Worm (Caenorhabditis elegans) whole organism, young adult: ENCODE results near the gene pro-3.
A peak's percentile ranks its signal among the peaks of the same experiment; 100 is the strongest.

ENCODE experiments used
- B0261.1 ChIP-seq: sonication (generic microtip); optimal IDR thresholded peaks from 2 replicates; lab custom pipeline; 2016; ENCODE audit warnings: mild to moderate bottlenecking, missing genetic modification characterization, moderate library complexity, missing compliant biosample characterization
- B0336.3 ChIP-seq: fragments of 200-800 bp; sonication (Bioruptor generic); IDR thresholded peaks from 2 replicates; pipeline ENCODE4 v1.3.6; 2022; ENCODE audit warnings: missing genetic modification characterization, missing compliant biosample characterization
- F22D6.2 ChIP-seq: sonication (generic microtip); optimal IDR thresholded peaks from 2 replicates; lab custom pipeline; 2016; ENCODE audit warnings: mild to moderate bottlenecking, missing genetic modification characterization, missing compliant biosample characterization
- F23B12.7 ChIP-seq: sonication (generic microtip); optimal IDR thresholded peaks from 2 replicates; lab custom pipeline; 2017; ENCODE audit warnings: missing genetic modification characterization, mild to moderate bottlenecking, missing compliant biosample characterization, antibody characterized with exemption, moderate library complexity; ENCODE audit not compliant: insufficient read depth
- F33H1.4 ChIP-seq: fragments of 200-800 bp; sonication (Bioruptor generic); IDR thresholded peaks from 2 replicates; pipeline ENCODE4 v1.3.6; 2022; ENCODE audit warnings: missing genetic modification reagents, missing genetic modification characterization, missing compliant biosample characterization
- F37B4.10 ChIP-seq: fragments of 200-800 bp; sonication (Bioruptor generic); IDR thresholded peaks from 2 replicates; pipeline ENCODE4 v1.3.6; 2022; ENCODE audit warnings: missing genetic modification characterization, missing compliant biosample characterization
- F57C9.4 ChIP-seq: sonication (generic microtip); optimal IDR thresholded peaks from 2 replicates; lab custom pipeline; 2017; ENCODE audit warnings: mild to moderate bottlenecking, missing genetic modification characterization, missing compliant biosample characterization
- K12H6.12 ChIP-seq: fragments of 200-800 bp; sonication (Bioruptor generic); optimal IDR thresholded peaks from 2 replicates; lab custom pipeline; 2018; ENCODE audit warnings: mild to moderate bottlenecking, missing genetic modification characterization, missing compliant biosample characterization
- Y95B8A.8 ChIP-seq: fragments of 200-800 bp; sonication (Bioruptor generic); IDR thresholded peaks from 2 replicates; pipeline ENCODE4 v1.3.6; 2022; ENCODE audit warnings: missing genetic modification reagents, missing genetic modification characterization, missing compliant biosample characterization
- akir-1 ChIP-seq: fragments of 200-800 bp; sonication (Bioruptor generic); optimal IDR thresholded peaks from 2 replicates; lab custom pipeline; 2018; ENCODE audit warnings: mild to moderate bottlenecking, missing genetic modification characterization, moderate library complexity, missing compliant biosample characterization
- ama-1 ChIP-seq, 3 experiments: fragments of 150-350 bp in 1 of 3; sonication (generic microtip) in 2 of 3; optimal IDR thresholded peaks; 2 replicates each; lab custom pipeline; 2014 to 2018; ENCODE audit warnings: missing biosample characterization in 2 of 3, missing genetic modification characterization in 2 of 3, missing genetic modification reagents in 2 of 3
- aptf-2 ChIP-seq: fragments of 200-800 bp; sonication (Bioruptor generic); conservative IDR thresholded peaks from 2 replicates; pipeline ENCODE4 v1.3.6; 2022; ENCODE audit warnings: missing genetic modification reagents, missing genetic modification characterization, missing compliant biosample characterization
- athp-1 ChIP-seq: sonication (generic microtip); optimal IDR thresholded peaks from 2 replicates; lab custom pipeline; 2017; ENCODE audit warnings: mild to moderate bottlenecking, missing genetic modification characterization, missing compliant biosample characterization
- attf-3 ChIP-seq: fragments of 200-800 bp; sonication (Bioruptor generic); conservative IDR thresholded peaks from 2 replicates; pipeline ENCODE4 v1.3.6; 2022; ENCODE audit warnings: missing genetic modification reagents, missing genetic modification characterization, missing compliant biosample characterization
- attf-5 ChIP-seq: fragments of 200-800 bp; sonication (Bioruptor generic); optimal IDR thresholded peaks from 2 replicates; lab custom pipeline; 2018; ENCODE audit warnings: mild to moderate bottlenecking, missing genetic modification characterization, missing compliant biosample characterization
- bed-2 ChIP-seq: fragments of 200-800 bp; sonication (Bioruptor generic); IDR thresholded peaks from 2 replicates; pipeline ENCODE4 v1.3.6; 2022; ENCODE audit warnings: missing genetic modification reagents, missing genetic modification characterization, missing compliant biosample characterization
- ccch-3 ChIP-seq: fragments of 200-800 bp; sonication (Bioruptor generic); optimal IDR thresholded peaks from 2 replicates; lab custom pipeline; 2018; ENCODE audit warnings: mild to moderate bottlenecking, missing genetic modification characterization, missing compliant biosample characterization
- cebp-2 ChIP-seq: fragments of 200-800 bp; sonication (Bioruptor generic); IDR thresholded peaks from 2 replicates; pipeline ENCODE4 v1.3.6; 2022; ENCODE audit warnings: missing genetic modification characterization, missing compliant biosample characterization
- ceh-100 ChIP-seq: fragments of 200-800 bp; sonication (Bioruptor generic); IDR thresholded peaks from 2 replicates; pipeline ENCODE4 v1.3.6; 2022; ENCODE audit warnings: missing genetic modification reagents, missing genetic modification characterization, missing compliant biosample characterization
- dpl-1 ChIP-seq: fragments of 150-350 bp; optimal IDR thresholded peaks from 2 replicates; lab custom pipeline; 2014; ENCODE audit warnings: missing biosample characterization, missing genetic modification reagents, missing genetic modification characterization
- efl-1 ChIP-seq: fragments of 150-350 bp; optimal IDR thresholded peaks from 2 replicates; lab custom pipeline; 2014; ENCODE audit warnings: missing biosample characterization, missing genetic modification reagents, missing genetic modification characterization
- egl-44 ChIP-seq: fragments of 200-800 bp; sonication (Bioruptor generic); IDR thresholded peaks from 2 replicates; pipeline ENCODE4 v1.3.6; 2022; ENCODE audit warnings: missing genetic modification reagents, missing genetic modification characterization, missing compliant biosample characterization
- egrh-3 ChIP-seq: fragments of 200-800 bp; sonication (Bioruptor generic); IDR thresholded peaks from 2 replicates; pipeline ENCODE4 v1.3.6; 2022; ENCODE audit warnings: missing genetic modification reagents, missing genetic modification characterization, missing compliant biosample characterization
- him-1 ChIP-seq: sonication (generic microtip); optimal IDR thresholded peaks from 2 replicates; lab custom pipeline; 2016; ENCODE audit warnings: missing genotype, missing genetic modification reagents, missing genetic modification characterization, missing compliant biosample characterization
- hlh-12 ChIP-seq: sonication (generic microtip); optimal IDR thresholded peaks from 2 replicates; lab custom pipeline; 2016; ENCODE audit warnings: missing genetic modification characterization, missing compliant biosample characterization
- hmg-20 ChIP-seq: fragments of 200-800 bp; sonication (Bioruptor generic); IDR thresholded peaks from 2 replicates; pipeline ENCODE4 v1.3.6; 2022; ENCODE audit warnings: missing genetic modification reagents, missing genetic modification characterization, missing compliant biosample characterization
- lag-1 ChIP-seq: fragments of 200-800 bp; sonication (Bioruptor generic); IDR thresholded peaks from 2 replicates; pipeline ENCODE4 v1.3.6; 2022; ENCODE audit warnings: missing genetic modification reagents, missing genetic modification characterization, missing compliant biosample characterization
- madf-6 ChIP-seq: fragments of 200-800 bp; sonication (Bioruptor generic); IDR thresholded peaks from 2 replicates; pipeline ENCODE4 v1.3.6; 2022; ENCODE audit warnings: missing genetic modification reagents, missing genetic modification characterization, missing compliant biosample characterization
- mel-28 ChIP-seq: sonication (generic microtip); optimal IDR thresholded peaks from 2 replicates; lab custom pipeline; 2016; ENCODE audit warnings: borderline replicate concordance, mild to moderate bottlenecking, missing genetic modification characterization, missing compliant biosample characterization
- mes-4 ChIP-seq: sonication (generic microtip); optimal IDR thresholded peaks from 2 replicates; lab custom pipeline; 2016; ENCODE audit warnings: missing genotype, missing genetic modification characterization, missing compliant biosample characterization
- nfyb-1 ChIP-seq: fragments of 200-800 bp; sonication (Bioruptor generic); IDR thresholded peaks from 2 replicates; pipeline ENCODE4 v1.3.6; 2022; ENCODE audit warnings: missing genetic modification reagents, missing genetic modification characterization, missing compliant biosample characterization
- pbrm-1 ChIP-seq: fragments of 200-800 bp; sonication (Bioruptor generic); IDR thresholded peaks from 2 replicates; pipeline ENCODE4 v1.3.6; 2022; ENCODE audit warnings: missing genetic modification reagents, missing genetic modification characterization, missing compliant biosample characterization
- pha-4 ChIP-seq: fragments of 150-350 bp; sonication (generic microtip); optimal IDR thresholded peaks from 2 replicates; lab custom pipeline; 2014; ENCODE audit warnings: missing biosample characterization, missing genetic modification reagents, missing genetic modification characterization
- rpc-1 ChIP-seq, 2 experiments: fragments of 150-350 bp in 1 of 2; sonication (generic microtip) in 1 of 2; optimal IDR thresholded peaks; 2 replicates each; lab custom pipeline; 2014 to 2018; ENCODE audit warnings: missing biosample characterization in 1 of 2, missing genetic modification characterization in 1 of 2, missing genetic modification reagents in 1 of 2, missing genotype in 1 of 2
- sdz-38 ChIP-seq: sonication (generic microtip); optimal IDR thresholded peaks from 2 replicates; lab custom pipeline; 2016; ENCODE audit warnings: missing genotype, missing genetic modification characterization, missing compliant biosample characterization
- snpc-4 ChIP-seq, 5 experiments: fragments of 150-350 bp in 1 of 5; sonication (generic microtip) in 4 of 5; optimal IDR thresholded peaks; 2 replicates each; lab custom pipeline; 2014 to 2018; ENCODE audit warnings: missing genetic modification characterization in 5 of 5, missing biosample characterization in 3 of 5, antibody characterized with exemption in 2 of 5, mild to moderate bottlenecking in 2 of 5, missing compliant biosample characterization in 2 of 5, missing genotype in 2 of 5, moderate library complexity in 2 of 5, missing genetic modification reagents in 1 of 5
- somi-1 ChIP-seq: fragments of 200-800 bp; sonication (Bioruptor generic); optimal IDR thresholded peaks from 2 replicates; lab custom pipeline; 2018; ENCODE audit warnings: mild to moderate bottlenecking, missing genetic modification characterization, missing compliant biosample characterization
- tbp1 ChIP-seq: fragments of 200-800 bp; sonication (Bioruptor generic); optimal IDR thresholded peaks from 2 replicates; lab custom pipeline; 2018; ENCODE audit warnings: mild to moderate bottlenecking, missing genetic modification characterization, missing compliant biosample characterization
- tlf-1 ChIP-seq: fragments of 200-800 bp; sonication (Bioruptor generic); optimal IDR thresholded peaks from 2 replicates; lab custom pipeline; 2018; ENCODE audit warnings: mild to moderate bottlenecking, missing genetic modification characterization, missing compliant biosample characterization
- zfh-2 ChIP-seq: fragments of 200-800 bp; sonication (Bioruptor generic); conservative IDR thresholded peaks from 2 replicates; pipeline ENCODE4 v1.3.6; 2022; ENCODE audit warnings: missing genetic modification reagents, missing genetic modification characterization, missing compliant biosample characterization
- ztf-25 ChIP-seq: fragments of 200-800 bp; sonication (Bioruptor generic); IDR thresholded peaks from 2 replicates; pipeline ENCODE4 v1.3.6; 2022; ENCODE audit warnings: missing genetic modification reagents, missing genetic modification characterization, missing compliant biosample characterization
- ztf-28 ChIP-seq: fragments of 200-800 bp; sonication (Bioruptor generic); IDR thresholded peaks from 2 replicates; pipeline ENCODE4 v1.3.6; 2022; ENCODE audit warnings: missing genetic modification reagents, missing genetic modification characterization, missing compliant biosample characterization
- ztf-3 ChIP-seq: fragments of 200-800 bp; sonication (Bioruptor generic); optimal IDR thresholded peaks from 2 replicates; lab custom pipeline; 2018; ENCODE audit warnings: mild to moderate bottlenecking, missing genetic modification characterization, missing compliant biosample characterization

pro-3 gene

ce11 chrV:19124586-19124985 lies 6.4 kb upstream of the pro-3 start, which contains the start of gene bed-1:
bed-1 (minus strand) TSS chrV:19124922.
- TF ChIP-seq F22D6.2 (tag; lab: Kevin White, UChicago) (no peak), ztf-25 (GFP tag; lab: Robert Waterston, UW) (no peak), him-1 (tag; lab: Kevin White, UChicago) (no peak), F57C9.4 (no peak), ztf-3 (GFP tag; lab: Kevin White, UChicago) (no peak), dpl-1 (no peak), nfyb-1 (GFP tag; lab: Robert Waterston, UW) (no peak), Y95B8A.8 (GFP tag; lab: Robert Waterston, UW) (no peak), akir-1 (GFP tag; lab: Kevin White, UChicago) (no peak), madf-6 (GFP tag; lab: Robert Waterston, UW) (no peak), tlf-1 (GFP tag; lab: Kevin White, UChicago) (no peak), B0261.1 (tag; lab: Kevin White, UChicago) (no peak), pbrm-1 (GFP tag; lab: Robert Waterston, UW) (no peak), egrh-3 (no peak), rpc-1 (optimal IDR thresholded peaks at IDR 0.05; lab: Kevin White, UChicago) (no peak), rpc-1 (tag; optimal IDR thresholded peaks at IDR 0.05; lab: Kevin White, UChicago) (no peak), lag-1 (GFP tag; lab: Robert Waterston, UW) (no peak)

ce11 chrV:19120743-19121642 lies 2.8 kb upstream of the pro-3 start:
- TF ChIP-seq F37B4.10 (GFP tag; lab: Robert Waterston, UW) (no peak), zfh-2 (GFP tag; lab: Robert Waterston, UW) (peak; percentile 74)

ce11 chrV:19119260-19119659 lies 1.0 kb upstream of the pro-3 start, which contains the start of gene Y39B6A.13:
Y39B6A.13 (minus strand) TSS chrV:19119425.
- TF ChIP-seq lag-1 (GFP tag; lab: Robert Waterston, UW) (no peak), egl-44 (no peak), pha-4 (tag; lab: Kevin White, UChicago) (no peak), mel-28 (tag; lab: Kevin White, UChicago) (no peak), egrh-3 (no peak), F23B12.7 (tag; lab: Kevin White, UChicago) (no peak), sdz-38 (no peak), Y95B8A.8 (GFP tag; lab: Robert Waterston, UW) (no peak), dpl-1 (peak; percentile 21), attf-3 (GFP tag; lab: Robert Waterston, UW) (peak; percentile 98), attf-5 (GFP tag; lab: Kevin White, UChicago) (no peak), efl-1 (peak; percentile 15), somi-1 (GFP tag; lab: Kevin White, UChicago) (no peak), F33H1.4 (GFP tag; lab: Robert Waterston, UW) (no peak), hmg-20 (no peak), hlh-12 (tag; lab: Kevin White, UChicago) (no peak), athp-1 (no peak), ama-1 (optimal IDR thresholded peaks at IDR 0.05; lab: Kevin White, UChicago) (no peak), ama-1 (GFP tag; optimal IDR thresholded peaks at IDR 0.05; lab: Kevin White, UChicago) (no peak), ceh-100 (no peak), mes-4 (no peak), K12H6.12 (no peak), ccch-3 (GFP tag; lab: Kevin White, UChicago) (no peak), snpc-4 (GFP tag; optimal IDR thresholded peaks at IDR 0.05; lab: Kevin White, UChicago) (no peak), snpc-4 (tag; optimal IDR thresholded peaks at IDR 0.05; lab: Kevin White, UChicago) (no peak), aptf-2 (GFP tag; lab: Robert Waterston, UW) (no peak), tbp1 (GFP tag; lab: Kevin White, UChicago) (no peak), F22D6.2 (tag; lab: Kevin White, UChicago) (no peak), nfyb-1 (GFP tag; lab: Robert Waterston, UW) (no peak), bed-2 (GFP tag; lab: Robert Waterston, UW) (no peak), ztf-28 (GFP tag; lab: Robert Waterston, UW) (no peak), cebp-2 (GFP tag; lab: Robert Waterston, UW) (no peak), B0336.3 (GFP tag; lab: Robert Waterston, UW) (no peak)
